Worm (Caenorhabditis elegans) whole organism, L4/young adult: Measurements from ENCODE around the gene Y49F6A.5.
A peak's percentile ranks its signal among the peaks of the same experiment; 100 is the strongest.

Experiments used
- W03F9.2 ChIP-seq: fragments of 150-350 bp; optimal IDR thresholded peaks from 2 replicates; lab custom pipeline; 2014; ENCODE audit warnings: missing biosample characterization, missing genetic modification characterization
- dao-5 ChIP-seq: sonication (generic microtip); optimal IDR thresholded peaks from 2 replicates; lab custom pipeline; 2016; ENCODE audit warnings: missing genotype, missing genetic modification characterization, moderate library complexity, missing compliant biosample characterization
- him-1 ChIP-seq: sonication (generic microtip); optimal IDR thresholded peaks from 2 replicates; lab custom pipeline; 2016; ENCODE audit warnings: missing genotype, missing genetic modification reagents, missing genetic modification characterization, missing compliant biosample characterization

The Y49F6A.5 gene

ce11 chrII:3595339-3595738 lies 14.3 kb downstream of the Y49F6A.5 start, which contains the start of gene Y49F6A.12:
Gene Y49F6A.12 (plus strand): TSS chrII:3595639.
- TF ChIP-seq dao-5 (tag; lab: Kevin White, UChicago) (no peak), him-1 (tag; lab: Kevin White, UChicago) (no peak), W03F9.2 (tag; lab: Kevin White, UChicago) (no peak)

- TF ChIP-seq dao-5 (tag; lab: Kevin White, UChicago): no peak
- TF ChIP-seq W03F9.2 (tag; lab: Kevin White, UChicago): no peak
- TF ChIP-seq him-1 (tag; lab: Kevin White, UChicago): no peak
Observed at ce11 chrII:3583402-3583801, 26.3 kb downstream of the Y49F6A.5 start, which contains the start of gene srh-60. Gene srh-60 (plus strand): TSS chrII:3583702.

ce11 chrII:3581752-3582151 lies 27.9 kb downstream of the Y49F6A.5 start, which contains the start of gene srh-59:
Gene srh-59 (plus strand): TSS chrII:3582052.
- TF ChIP-seq dao-5 (tag; lab: Kevin White, UChicago) (no peak), him-1 (tag; lab: Kevin White, UChicago) (no peak), W03F9.2 (tag; lab: Kevin White, UChicago) (no peak)

ce11 chrII:3579767-3580166 lies 29.9 kb downstream of the Y49F6A.5 start, which contains the start of gene clec-134:
Gene clec-134 (plus strand): TSS chrII:3580067.
- TF ChIP-seq dao-5 (tag; lab: Kevin White, UChicago): no peak
- no peak for TF ChIP-seq him-1 (tag; lab: Kevin White, UChicago)
- no peak for TF ChIP-seq W03F9.2 (tag; lab: Kevin White, UChicago)

DNA sequence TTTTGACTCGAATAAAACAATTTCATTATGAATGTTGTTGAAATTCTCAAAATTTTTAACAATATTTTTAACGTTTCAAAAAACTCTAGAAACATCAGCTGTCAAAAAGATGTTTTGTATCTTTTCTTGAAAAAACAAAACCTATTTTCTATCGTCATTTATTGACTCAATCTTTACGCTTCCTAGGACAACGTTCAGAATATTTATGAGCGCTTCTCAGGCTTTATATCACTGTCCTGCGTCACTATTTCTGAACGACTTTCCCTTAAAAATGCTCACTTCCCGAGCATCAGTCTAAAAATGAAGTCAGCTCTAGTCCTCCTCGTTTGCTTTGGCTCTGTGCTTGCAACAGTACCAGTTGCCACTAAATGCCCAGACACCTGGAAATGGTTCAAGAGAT lies 31.5 kb downstream of the Y49F6A.5 start, which contains the start of gene clec-133:
clec-133 (plus strand) TSS at position 301 of the 400 bp plus-strand sequence.
- TF ChIP-seq dao-5 (tag; lab: Kevin White, UChicago): no peak
- no peak for TF ChIP-seq him-1 (tag; lab: Kevin White, UChicago)
- no peak for TF ChIP-seq W03F9.2 (tag; lab: Kevin White, UChicago)

- no peak for TF ChIP-seq dao-5 (tag; lab: Kevin White, UChicago)
- no peak for TF ChIP-seq him-1 (tag; lab: Kevin White, UChicago)
- TF ChIP-seq W03F9.2 (tag; lab: Kevin White, UChicago): no peak
Observed at ce11 chrII:3576742-3577141, 32.9 kb downstream of the Y49F6A.5 start, which contains the start of gene clec-132. Gene clec-132 (plus strand): TSS chrII:3577042.

ce11 chrII:3573255-3573654 lies 36.4 kb downstream of the Y49F6A.5 start, which contains the start of gene clec-130:
Gene clec-130 (plus strand): TSS chrII:3573555.
- TF ChIP-seq W03F9.2 (tag; lab: Kevin White, UChicago) (no peak), him-1 (tag; lab: Kevin White, UChicago) (no peak), dao-5 (tag; lab: Kevin White, UChicago) (no peak)

DNA sequence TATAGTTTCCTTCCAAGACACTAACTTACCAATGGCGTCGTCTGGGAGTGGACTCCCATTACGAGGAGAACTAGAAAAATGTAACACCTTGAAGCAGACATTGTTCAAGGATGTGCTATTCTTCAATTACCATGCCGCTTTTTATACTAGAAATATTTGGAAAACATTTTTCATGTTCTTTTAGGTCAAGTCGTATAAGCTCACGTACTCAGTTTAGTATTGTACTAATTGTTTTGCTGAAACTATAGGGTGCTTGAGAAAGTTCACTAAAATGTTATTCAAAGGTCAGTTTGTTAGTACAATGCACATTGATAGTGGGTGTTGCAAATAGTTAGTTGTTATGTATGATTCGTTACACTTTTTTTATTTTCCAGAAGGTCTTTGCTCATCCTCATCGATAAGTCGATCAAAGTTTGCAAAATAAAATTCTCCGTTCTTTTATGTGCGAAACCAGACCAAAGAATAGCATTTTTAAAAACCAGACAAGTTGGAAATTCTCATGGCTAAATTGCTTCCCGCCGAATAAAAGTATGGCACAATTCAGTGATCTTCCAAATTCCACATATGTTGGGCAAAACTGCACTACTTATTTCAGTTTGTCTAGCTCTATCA lies 38.6 kb downstream of the Y49F6A.5 start, which contains the start of the genes clec-128 and clec-129:
clec-128 (minus strand) TSS at position 101 of the 612 bp plus-strand sequence.
clec-129 (plus strand) TSS at position 562 of the 612 bp plus-strand sequence.
- TF ChIP-seq him-1 (tag; lab: Kevin White, UChicago) (no peak), W03F9.2 (tag; lab: Kevin White, UChicago) (no peak), dao-5 (tag; lab: Kevin White, UChicago) (no peak)

- TF ChIP-seq W03F9.2 (tag; lab: Kevin White, UChicago): no peak
- TF ChIP-seq dao-5 (tag; lab: Kevin White, UChicago): no peak
- no peak for TF ChIP-seq him-1 (tag; lab: Kevin White, UChicago)
Observed at ce11 chrII:3569118-3569517, 40.5 kb downstream of the Y49F6A.5 start, which contains the start of gene clec-127. Gene clec-127 (minus strand): TSS chrII:3569218.

ce11 chrII:3567576-3567975 lies 42.1 kb downstream of the Y49F6A.5 start:
- peak; percentile 18 for TF ChIP-seq dao-5 (tag; lab: Kevin White, UChicago)

DNA sequence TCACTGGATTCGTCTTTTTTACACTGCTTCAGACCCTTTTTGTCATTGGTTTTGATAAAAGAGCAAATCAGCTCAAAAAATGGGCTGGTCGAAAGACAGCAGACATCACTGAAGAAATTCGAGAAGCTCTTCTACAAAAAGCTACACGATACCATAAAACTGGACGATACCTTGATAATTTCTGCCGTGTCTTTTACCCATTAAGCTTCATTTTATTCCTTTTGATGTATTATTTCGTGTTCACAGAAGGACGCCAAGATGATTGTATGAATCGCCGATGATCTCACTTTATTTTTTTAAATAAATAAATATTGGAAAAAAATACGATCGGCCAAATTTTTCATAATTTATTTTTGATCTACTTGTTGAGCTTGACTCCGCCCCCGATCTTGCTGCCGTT lies 42.6 kb downstream of the Y49F6A.5 start:
- TF ChIP-seq W03F9.2 (tag; lab: Kevin White, UChicago): no peak
- no peak for TF ChIP-seq him-1 (tag; lab: Kevin White, UChicago)
- no peak for TF ChIP-seq dao-5 (tag; lab: Kevin White, UChicago)

DNA sequence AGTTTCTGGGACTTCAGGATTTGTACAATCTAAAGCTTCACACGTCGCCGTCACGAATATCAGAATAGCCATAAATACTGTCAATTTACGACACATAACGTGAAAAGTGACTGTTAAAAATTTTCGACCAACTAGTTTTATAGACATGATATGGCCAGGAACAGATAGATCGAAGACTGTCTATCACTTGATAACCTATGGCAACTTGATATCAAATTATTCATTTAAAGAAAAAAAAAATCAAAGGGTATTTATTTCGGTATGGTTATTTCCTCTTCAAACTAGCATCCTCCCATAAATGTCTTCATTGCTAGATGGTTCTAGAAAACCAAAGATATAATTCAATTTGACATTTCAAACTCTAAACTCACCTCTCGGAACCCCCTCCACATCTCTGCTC lies 47.2 kb downstream of the Y49F6A.5 start, which contains the start of gene W10G11.3:
W10G11.3 (minus strand) TSS at position 101 of the 400 bp plus-strand sequence.
- TF ChIP-seq W03F9.2 (tag; lab: Kevin White, UChicago) (no peak), dao-5 (tag; lab: Kevin White, UChicago) (no peak), him-1 (tag; lab: Kevin White, UChicago) (no peak)

DNA sequence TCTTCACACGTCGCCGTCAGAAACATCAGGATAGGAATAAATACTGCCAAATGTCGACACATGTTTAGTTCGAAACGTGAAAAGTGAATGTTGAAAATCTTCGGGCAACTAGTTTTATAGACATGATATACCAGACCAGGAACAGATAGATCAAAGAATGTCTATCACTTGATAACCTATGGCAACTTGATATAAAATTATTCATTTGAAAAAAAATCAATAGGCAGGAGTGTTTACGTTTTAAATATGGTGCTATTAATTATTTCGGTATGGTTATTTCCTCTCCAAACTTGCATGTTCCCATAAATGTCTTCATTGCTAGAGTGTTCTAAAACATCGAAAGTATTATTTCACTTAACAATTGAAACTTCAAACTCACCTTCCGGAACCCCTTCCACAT lies 48.1 kb downstream of the Y49F6A.5 start, which contains the start of gene W10G11.2:
W10G11.2 (minus strand) TSS at position 101 of the 400 bp plus-strand sequence.
- TF ChIP-seq W03F9.2 (tag; lab: Kevin White, UChicago) (no peak), him-1 (tag; lab: Kevin White, UChicago) (no peak), dao-5 (tag; lab: Kevin White, UChicago) (no peak)
